Fruit fly (Drosophila melanogaster) Kc167 (cell line): Measurements from ENCODE around the gene CG9123.

Experiments used
- Myc ChIP-seq: fragments of >200 bp; optimal IDR thresholded peaks from 2 replicates; lab custom pipeline; 2017; ENCODE audit warnings: missing external identifiers
- h ChIP-seq: fragments of >200 bp; optimal IDR thresholded peaks from 3 replicates; lab custom pipeline; 2018; ENCODE audit warnings: missing external identifiers
- ttk ChIP-seq: sonication (Bioruptor generic); optimal IDR thresholded peaks from 2 replicates; lab custom pipeline; 2017; ENCODE audit warnings: missing external identifiers

- no peak for TF ChIP-seq h (lab: Kevin White, UChicago)
- TF ChIP-seq ttk (lab: Kevin White, UChicago) = no peak
- no peak for TF ChIP-seq Myc (lab: Kevin White, UChicago)
These were observed 18.5 kb downstream of the CG9123 start for dm6 chrX:15323302-15323880.
